In the genomic region with DNA sequence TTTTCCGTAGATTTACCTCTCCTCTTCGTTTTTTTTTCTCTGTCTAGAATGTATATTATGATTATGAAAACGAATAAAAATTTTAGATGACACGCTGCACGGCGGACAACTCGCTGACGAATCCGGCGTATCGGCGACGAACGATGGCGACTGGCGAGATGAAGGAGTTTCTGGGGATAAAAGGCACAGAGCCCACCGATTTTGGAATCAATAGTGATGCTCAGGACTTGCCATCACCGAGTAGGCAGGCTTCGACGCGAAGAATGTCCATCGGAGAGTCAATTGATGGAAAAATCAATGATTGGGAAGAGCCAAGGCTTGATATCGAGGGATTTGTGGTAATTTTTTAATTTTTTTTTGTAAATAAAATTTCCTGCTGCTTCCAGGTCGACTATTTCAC, we compare ENCODE assay signal across 2 worm cellular contexts.
TF ChIP-seq lines count a peak whose summit lies in the region.

A gene (plus strand): TSS at position 87 of the 400 bp plus-strand sequence.

TF ChIP-seq in whole organism, L4 larva, 104 proteins besides CTCF, POLR2A, EP300 and RAD21:
- TF ChIP-seq F49E8.2 (tag; optimal IDR thresholded peaks at IDR 0.05; lab: Kevin White, UChicago; ENCODE audit: borderline replicate concordance) (no peak), aha-1 (tag; lab: Kevin White, UChicago) (peak; percentile 97), hmg-1.1 (GFP tag; IDR thresholded peaks at IDR 0.05; lab: Robert Waterston, UW) (no peak), daf-19 (GFP tag; conservative IDR thresholded peaks at IDR 0.05; lab: Robert Waterston, UW) (no peak), tra-1 (GFP tag; IDR thresholded peaks at IDR 0.05; lab: Robert Waterston, UW) (no peak)

TF ChIP-seq in whole organism, young adult, 124 proteins besides CTCF, POLR2A, EP300 and RAD21:
- TF ChIP-seq die-1 (tag; optimal IDR thresholded peaks at IDR 0.05; lab: Kevin White, UChicago) (no peak), tbx-9 (tag; optimal IDR thresholded peaks at IDR 0.05; lab: Kevin White, UChicago; ENCODE audit: borderline replicate concordance) (peak; percentile 93)
TF ChIP-seq in whole organism, young adult: peak in this region for 1.
